Worm (Caenorhabditis elegans): ENCODE results near the gene B0513.4.

Gene B0513.4

ce11 chrIV:13881754-13882275, 1.9 kb downstream of the B0513.4 start, which contains the start of gene rpl-29:
Gene rpl-29 (plus strand): TSS chrIV:13882225.
- peak; percentile 79 to 95 (median 91) for TF ChIP-seq ceh-82 (tag; optimal IDR thresholded peaks at IDR 0.05)
- peak; percentile 84 for TF ChIP-seq irx-1 (tag; optimal IDR thresholded peaks at IDR 0.05)
- TF ChIP-seq ets-5 (GFP tag; IDR thresholded peaks at IDR 0.05): no peak
- TF ChIP-seq hlh-17 (GFP tag; optimal IDR thresholded peaks at IDR 0.05; ENCODE audit: borderline replicate concordance): no peak
- TF ChIP-seq egl-27 (tag; optimal IDR thresholded peaks at IDR 0.05): peak in 1 of 2 experiments; percentile 30
- TF ChIP-seq elt-3 (tag; optimal IDR thresholded peaks at IDR 0.05): peak in 3 of 6 experiments; percentile 35 to 92 (median 82)
- TF ChIP-seq fkh-8 (tag; optimal IDR thresholded peaks at IDR 0.05): peak; percentile 86
- TF ChIP-seq egl-13 (tag; optimal IDR thresholded peaks at IDR 0.05): peak; percentile 53
- TF ChIP-seq skn-1 (tag; optimal IDR thresholded peaks at IDR 0.05): peak; percentile 81
- peak; percentile 75 for TF ChIP-seq C04F5.9 (tag; optimal IDR thresholded peaks at IDR 0.05)
- TF ChIP-seq C16A3.4 (tag; optimal IDR thresholded peaks at IDR 0.05): peak; percentile 95
- TF ChIP-seq nhr-77 (tag; optimal IDR thresholded peaks at IDR 0.05): peak; percentile 82
- peak in 1 of 2 experiments; percentile 64 for TF ChIP-seq ztf-11 (tag; optimal IDR thresholded peaks at IDR 0.05)
- TF ChIP-seq fkh-10 (GFP tag; optimal IDR thresholded peaks at IDR 0.05): peak; percentile 49
- TF ChIP-seq pag-3 (tag; optimal IDR thresholded peaks at IDR 0.05; ENCODE audit: borderline replicate concordance, insufficient read depth): no peak
- TF ChIP-seq ama-1 (optimal IDR thresholded peaks at IDR 0.05): no peak
- TF ChIP-seq hlh-4 (tag; optimal IDR thresholded peaks at IDR 0.05): no peak
- TF ChIP-seq fkh-4 (tag; optimal IDR thresholded peaks at IDR 0.05; ENCODE audit: borderline replicate concordance): peak; percentile 37
- TF ChIP-seq nhr-76 (tag; optimal IDR thresholded peaks at IDR 0.05): no peak
- no peak for TF ChIP-seq sptf-1 (tag; optimal IDR thresholded peaks at IDR 0.05)
- no peak for TF ChIP-seq alr-1 (tag; optimal IDR thresholded peaks at IDR 0.05; ENCODE audit: borderline replicate concordance)
- peak; percentile 92 for TF ChIP-seq unc-86 (tag; optimal IDR thresholded peaks at IDR 0.05)
- peak; percentile 92 for TF ChIP-seq nhr-20 (tag; optimal IDR thresholded peaks at IDR 0.05)
- TF ChIP-seq C34B4.2 (tag; optimal IDR thresholded peaks at IDR 0.05): no peak
- TF ChIP-seq nhr-85 (tag): peak; percentile 97
- peak; percentile 97 for TF ChIP-seq snu-23 (GFP tag; optimal IDR thresholded peaks at IDR 0.05)
- TF ChIP-seq blmp-1 (tag; optimal IDR thresholded peaks at IDR 0.05): peak; percentile 70
- TF ChIP-seq unc-98 (GFP tag; IDR thresholded peaks at IDR 0.05): peak; percentile 29; the same call in 1 of the 2 replicates
- peak; percentile 92 for TF ChIP-seq swsn-7 (tag; optimal IDR thresholded peaks at IDR 0.05)
- TF ChIP-seq nhr-19 (GFP tag; conservative IDR thresholded peaks at IDR 0.05): peak; percentile 92
- TF ChIP-seq nhr-237 (tag; optimal IDR thresholded peaks at IDR 0.05): peak; percentile 4
- TF ChIP-seq lsy-2 (tag; optimal IDR thresholded peaks at IDR 0.05): peak; percentile 99
- TF ChIP-seq nhr-12 (tag; optimal IDR thresholded peaks at IDR 0.05): no peak
- TF ChIP-seq nhr-28 (tag; optimal IDR thresholded peaks at IDR 0.05): no peak
- peak; percentile 91 for TF ChIP-seq xbp-1 (tag; optimal IDR thresholded peaks at IDR 0.05)
- peak; percentile 63 for TF ChIP-seq lin-15B (tag; optimal IDR thresholded peaks at IDR 0.05)
- TF ChIP-seq zag-1 (tag; optimal IDR thresholded peaks at IDR 0.05): no peak
- TF ChIP-seq ceh-8 (GFP tag; optimal IDR thresholded peaks at IDR 0.05): peak; percentile 67
- TF ChIP-seq tlp-1 (tag; optimal IDR thresholded peaks at IDR 0.05): no peak
- peak; percentile 71 for TF ChIP-seq elt-2 (tag; optimal IDR thresholded peaks at IDR 0.05)
- TF ChIP-seq zip-4 (GFP tag; optimal IDR thresholded peaks at IDR 0.05): peak; percentile 58
- no peak for TF ChIP-seq unc-30 (tag; optimal IDR thresholded peaks at IDR 0.05)
- TF ChIP-seq aha-1 (tag; optimal IDR thresholded peaks at IDR 0.05): peak; percentile 5
- peak; percentile 93 for TF ChIP-seq rnt-1 (tag; optimal IDR thresholded peaks at IDR 0.05)
- peak; percentile 65 for TF ChIP-seq sup-37 (GFP tag; optimal IDR thresholded peaks at IDR 0.05)
- TF ChIP-seq tbx-2 (tag; optimal IDR thresholded peaks at IDR 0.05): peak; percentile 91
- TF ChIP-seq ztf-4 (tag; optimal IDR thresholded peaks at IDR 0.05): peak; percentile 82
- TF ChIP-seq sox-4 (tag; optimal IDR thresholded peaks at IDR 0.05): peak; percentile 58
- TF ChIP-seq unc-62 (GFP tag; optimal IDR thresholded peaks at IDR 0.05): no peak
- TF ChIP-seq lin-35 (GFP tag; optimal IDR thresholded peaks at IDR 0.05): peak; percentile 83 to 92
- TF ChIP-seq mep-1 (tag; optimal IDR thresholded peaks at IDR 0.05): peak; percentile 90
- peak; percentile 95 for TF ChIP-seq nhr-47 (tag; optimal IDR thresholded peaks at IDR 0.05)
- peak; percentile 90 for TF ChIP-seq grh-1 (GFP tag; IDR thresholded peaks at IDR 0.05)
